Worm (Caenorhabditis elegans) whole organism, L3 larva: ENCODE data around the gene act-5.
A peak's percentile ranks its signal among the peaks of the same experiment; 100 is the strongest.

Source experiments
- ZK546.5 ChIP-seq: sonication (generic microtip); optimal IDR thresholded peaks from 2 replicates; lab custom pipeline; 2017; ENCODE audit warnings: missing biosample characterization, missing genetic modification characterization
- ama-1 ChIP-seq: fragments of 150-350 bp; optimal IDR thresholded peaks from 2 replicates; lab custom pipeline; 2018
- ceh-28 ChIP-seq: fragments of 150-350 bp; optimal IDR thresholded peaks from 2 replicates; lab custom pipeline; 2014; ENCODE audit warnings: missing biosample characterization, missing genetic modification reagents, missing genetic modification characterization
- ceh-82 ChIP-seq: fragments of 150-350 bp; optimal IDR thresholded peaks from 2 replicates; lab custom pipeline; 2014; ENCODE audit warnings: missing biosample characterization, missing genetic modification characterization
- ceh-9 ChIP-seq: sonication (generic microtip); optimal IDR thresholded peaks from 2 replicates; lab custom pipeline; 2018; ENCODE audit warnings: missing biosample characterization, missing genetic modification characterization
- daf-12 ChIP-seq: fragments of 150-350 bp; optimal IDR thresholded peaks from 2 replicates; lab custom pipeline; 2014; ENCODE audit warnings: missing biosample characterization, missing genetic modification reagents, missing genetic modification characterization
- egl-27 ChIP-seq: sonication (generic microtip); optimal IDR thresholded peaks from 4 replicates; lab custom pipeline; 2017; ENCODE audit warnings: missing biosample characterization, missing genetic modification reagents, missing genetic modification characterization
- egl-5 ChIP-seq: fragments of 150-350 bp; optimal IDR thresholded peaks from 2 replicates; lab custom pipeline; 2017; ENCODE audit warnings: missing biosample characterization, missing genetic modification reagents, missing genetic modification characterization, inconsistent platforms
- elt-1 ChIP-seq: fragments of 150-350 bp; optimal IDR thresholded peaks from 2 replicates; lab custom pipeline; 2014; ENCODE audit warnings: missing biosample characterization, missing genetic modification characterization
- elt-2 ChIP-seq: sonication (generic microtip); optimal IDR thresholded peaks from 2 replicates; lab custom pipeline; 2016; ENCODE audit warnings: missing genetic modification reagents, mild to moderate bottlenecking, missing genetic modification characterization, missing compliant biosample characterization
- elt-3 ChIP-seq, 3 experiments: fragments of 150-350 bp in 1 of 3; sonication (generic microtip) in 2 of 3; optimal IDR thresholded peaks; 2 replicates in 2 of 3; 4 replicates in 1 of 3; lab custom pipeline; 2014 to 2017; ENCODE audit warnings: missing biosample characterization in 3 of 3, missing genetic modification characterization in 3 of 3
- eor-1 ChIP-seq, 2 experiments: fragments of 150-350 bp; optimal IDR thresholded peaks; 2 replicates each; lab custom pipeline; 2014 to 2018; ENCODE audit warnings: missing biosample characterization in 2 of 2, missing genetic modification characterization in 2 of 2
- fkh-10 ChIP-seq: sonication (generic microtip); optimal IDR thresholded peaks from 2 replicates; lab custom pipeline; 2017; ENCODE audit warnings: missing biosample characterization, missing genetic modification reagents, missing genetic modification characterization
- fkh-2 ChIP-seq: fragments of 150-350 bp; optimal IDR thresholded peaks from 2 replicates; lab custom pipeline; 2014; ENCODE audit warnings: missing biosample characterization, missing genetic modification reagents, missing genetic modification characterization
- fos-1 ChIP-seq: fragments of 150-350 bp; optimal IDR thresholded peaks from 2 replicates; lab custom pipeline; 2014; ENCODE audit warnings: missing biosample characterization, missing genetic modification characterization
- hmg-11 ChIP-seq: sonication (generic microtip); optimal IDR thresholded peaks from 2 replicates; lab custom pipeline; 2016; ENCODE audit warnings: missing genetic modification characterization, missing compliant biosample characterization
- jun-1 ChIP-seq: fragments of 150-350 bp; optimal IDR thresholded peaks from 2 replicates; lab custom pipeline; 2014; ENCODE audit warnings: missing biosample characterization, missing genetic modification reagents, missing genetic modification characterization
- lin-15B ChIP-seq: fragments of 150-350 bp; optimal IDR thresholded peaks from 2 replicates; lab custom pipeline; 2014; ENCODE audit warnings: missing biosample characterization, missing genetic modification characterization
- lin-39 ChIP-seq: fragments of 150-350 bp; optimal IDR thresholded peaks from 2 replicates; lab custom pipeline; 2018; ENCODE audit warnings: missing biosample characterization, missing genetic modification reagents, missing genetic modification characterization
- lsy-12 ChIP-seq: sonication (generic microtip); optimal IDR thresholded peaks from 2 replicates; lab custom pipeline; 2016; ENCODE audit warnings: mild to moderate bottlenecking, missing genetic modification characterization, missing compliant biosample characterization
- nfya-1 ChIP-seq: sonication (generic microtip); optimal IDR thresholded peaks from 2 replicates; lab custom pipeline; 2017; ENCODE audit warnings: missing genetic modification characterization, mild to moderate bottlenecking, missing compliant biosample characterization, antibody characterized with exemption, moderate library complexity; ENCODE audit not compliant: insufficient read depth
- nhr-11 ChIP-seq: fragments of 150-350 bp; optimal IDR thresholded peaks from 2 replicates; lab custom pipeline; 2014; ENCODE audit warnings: missing biosample characterization, missing genetic modification characterization
- nhr-12 ChIP-seq: fragments of 150-350 bp; optimal IDR thresholded peaks from 2 replicates; lab custom pipeline; 2014; ENCODE audit warnings: missing biosample characterization, missing genetic modification characterization
- nhr-23 ChIP-seq: fragments of 150-350 bp; optimal IDR thresholded peaks from 2 replicates; lab custom pipeline; 2014; ENCODE audit warnings: missing biosample characterization, missing genetic modification reagents, missing genetic modification characterization
- nhr-237 ChIP-seq: fragments of 150-350 bp; optimal IDR thresholded peaks from 2 replicates; lab custom pipeline; 2014; ENCODE audit warnings: missing biosample characterization, missing genetic modification characterization
- nhr-25 ChIP-seq: sonication (generic microtip); optimal IDR thresholded peaks from 2 replicates; lab custom pipeline; 2017; ENCODE audit warnings: missing biosample characterization, missing genetic modification characterization
- nhr-28 ChIP-seq: fragments of 150-350 bp; optimal IDR thresholded peaks from 2 replicates; lab custom pipeline; 2014; ENCODE audit warnings: missing biosample characterization, missing genetic modification characterization
- nhr-67 ChIP-seq: fragments of 150-350 bp; optimal IDR thresholded peaks from 2 replicates; lab custom pipeline; 2014; ENCODE audit warnings: missing biosample characterization, missing genetic modification characterization
- nhr-76 ChIP-seq: fragments of 150-350 bp; sonication (generic microtip); optimal IDR thresholded peaks from 5 replicates; lab custom pipeline; 2014; ENCODE audit warnings: missing biosample characterization, missing genetic modification characterization
- nhr-77 ChIP-seq: fragments of 150-350 bp; optimal IDR thresholded peaks from 2 replicates; lab custom pipeline; 2014; ENCODE audit warnings: missing biosample characterization, missing genetic modification characterization
- pqm-1 ChIP-seq: fragments of 150-350 bp; optimal IDR thresholded peaks from 2 replicates; lab custom pipeline; 2017; ENCODE audit warnings: missing biosample characterization, missing genetic modification characterization, inconsistent platforms
- sea-2 ChIP-seq: fragments of 150-350 bp; sonication (generic microtip); optimal IDR thresholded peaks from 4 replicates; lab custom pipeline; 2014; ENCODE audit warnings: missing biosample characterization, missing genetic modification reagents, missing genetic modification characterization
- skn-1 ChIP-seq: fragments of 150-350 bp; optimal IDR thresholded peaks from 2 replicates; lab custom pipeline; 2014; ENCODE audit warnings: missing biosample characterization, missing genetic modification characterization
- tbx-2 ChIP-seq: sonication (generic microtip); optimal IDR thresholded peaks from 2 replicates; lab custom pipeline; 2016; ENCODE audit warnings: mild to moderate bottlenecking, missing genetic modification characterization, missing compliant biosample characterization
- unc-62 ChIP-seq: fragments of 150-350 bp; sonication (generic microtip); optimal IDR thresholded peaks from 4 replicates; lab custom pipeline; 2014; ENCODE audit warnings: missing biosample characterization, missing genetic modification reagents, missing genetic modification characterization
- zag-1 ChIP-seq: fragments of 150-350 bp; optimal IDR thresholded peaks from 2 replicates; lab custom pipeline; 2014; ENCODE audit warnings: missing biosample characterization, missing genetic modification characterization
- ztf-11 ChIP-seq: fragments of 150-350 bp; optimal IDR thresholded peaks from 2 replicates; lab custom pipeline; 2014; ENCODE audit warnings: missing biosample characterization, missing genetic modification characterization
- ztf-4 ChIP-seq: fragments of 150-350 bp; optimal IDR thresholded peaks from 2 replicates; lab custom pipeline; 2014; ENCODE audit warnings: missing biosample characterization, missing genetic modification characterization

Gene act-5

DNA sequence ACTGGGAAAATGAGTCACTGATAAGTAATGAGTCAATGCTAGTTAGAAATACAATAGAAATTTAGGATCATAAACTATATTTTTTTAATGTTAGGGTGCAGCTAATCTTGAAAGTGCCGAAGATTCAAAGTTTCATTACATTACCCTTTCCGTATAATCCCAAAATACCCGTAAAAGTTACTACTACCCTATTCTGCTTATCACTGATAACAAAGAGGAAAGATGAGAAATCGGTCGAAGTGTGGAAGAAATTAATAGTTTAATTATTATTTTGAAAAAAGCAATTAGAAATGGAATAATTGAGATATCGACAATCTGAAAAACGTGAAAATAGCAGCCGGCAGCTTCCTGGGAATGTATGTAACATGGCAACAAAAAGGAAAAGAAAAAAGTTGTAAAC is 999 bp upstream of the act-5 start:
- TF ChIP-seq ztf-11 (tag; lab: Kevin White, UChicago): no peak
- peak; percentile 56 for TF ChIP-seq pqm-1 (tag; lab: Kevin White, UChicago)
- no peak for TF ChIP-seq sea-2 (GFP tag; lab: Kevin White, UChicago)
- TF ChIP-seq elt-1 (tag; lab: Kevin White, UChicago): no peak
- TF ChIP-seq elt-2 (tag; lab: Kevin White, UChicago): peak; percentile 51
- no peak for TF ChIP-seq daf-12 (tag; lab: Kevin White, UChicago)
- TF ChIP-seq unc-62: no peak
- TF ChIP-seq ZK546.5 (tag; lab: Kevin White, UChicago): no peak

DNA sequence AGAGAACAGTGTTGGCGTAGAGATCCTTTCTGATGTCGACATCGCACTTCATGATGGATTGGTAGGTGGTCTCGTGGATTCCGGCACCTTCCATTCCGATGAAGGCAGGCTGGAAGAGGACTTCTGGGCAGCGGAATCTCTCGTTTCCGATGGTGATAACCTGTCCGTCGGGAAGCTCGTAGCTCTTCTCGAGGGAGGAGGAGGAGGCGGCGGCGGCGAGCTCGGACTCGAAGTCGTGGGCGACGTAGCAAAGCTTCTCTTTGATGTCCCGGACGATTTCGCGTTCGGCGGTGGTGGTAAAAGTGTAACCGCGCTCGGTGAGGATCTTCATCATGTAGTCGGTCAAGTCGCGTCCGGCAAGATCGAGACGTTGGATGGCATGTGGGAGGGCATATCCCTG is 1.0 kb downstream of the act-5 start:
- TF ChIP-seq lin-15B (tag; lab: Kevin White, UChicago) (no peak), nhr-76 (no peak), daf-12 (tag; lab: Kevin White, UChicago) (no peak), ceh-9 (tag; lab: Kevin White, UChicago) (no peak), fos-1 (no peak), fkh-10 (GFP tag; lab: Kevin White, UChicago) (no peak), nhr-77 (tag; lab: Kevin White, UChicago) (no peak), ama-1 (lab: Kevin White, UChicago) (no peak), egl-5 (tag; lab: Kevin White, UChicago) (no peak), nhr-23 (no peak), elt-3 (tag; optimal IDR thresholded peaks at IDR 0.05; lab: Kevin White, UChicago) (no peak), tbx-2 (tag; lab: Kevin White, UChicago) (no peak), elt-2 (tag; lab: Kevin White, UChicago) (no peak), jun-1 (no peak), hmg-11 (no peak), sea-2 (GFP tag; lab: Kevin White, UChicago) (no peak), pqm-1 (tag; lab: Kevin White, UChicago) (no peak), ceh-28 (tag; lab: Kevin White, UChicago) (no peak)

DNA sequence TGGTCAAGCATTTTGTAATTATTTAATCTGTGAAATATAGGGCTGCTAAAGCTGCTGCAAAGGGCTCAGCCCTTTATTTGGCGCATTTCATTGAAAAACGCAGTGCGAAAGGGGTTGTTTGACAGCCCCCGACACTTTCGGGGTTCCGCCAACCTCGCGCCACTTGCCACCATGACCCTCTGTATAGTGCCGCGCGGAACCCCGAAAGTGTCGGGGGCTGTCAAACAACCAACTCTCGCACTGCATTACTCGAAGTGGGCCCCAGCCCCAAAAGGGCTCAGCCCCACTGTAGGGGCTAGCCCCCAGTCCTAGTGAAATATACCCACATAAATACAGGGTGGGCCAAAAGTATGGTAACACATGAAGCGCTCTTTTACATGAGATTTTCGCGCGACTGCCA is 5.6 kb downstream of the act-5 start:
- no peak for TF ChIP-seq zag-1
- TF ChIP-seq fkh-10 (GFP tag; lab: Kevin White, UChicago): no peak
- TF ChIP-seq lsy-12 (tag; lab: Kevin White, UChicago): no peak
- TF ChIP-seq egl-5 (tag; lab: Kevin White, UChicago): no peak

DNA sequence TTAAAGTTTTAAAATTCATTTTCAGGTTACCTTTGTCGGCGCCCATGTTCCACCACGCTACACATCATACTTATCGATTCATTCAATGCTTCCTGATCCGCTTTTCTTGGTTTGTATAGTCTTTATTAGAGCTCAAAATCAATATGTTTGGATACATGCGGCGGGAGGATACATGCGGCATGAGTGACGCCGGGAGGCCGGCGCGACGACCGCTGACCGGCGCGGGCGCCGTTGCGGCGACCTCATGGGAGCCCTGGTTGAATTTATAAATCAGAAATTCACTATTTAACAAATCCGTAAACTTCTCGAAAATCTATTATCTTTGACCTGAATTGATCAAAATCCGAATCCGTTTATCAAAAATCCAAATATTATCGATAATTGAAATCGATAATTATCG is 24.1 kb downstream of the act-5 start:
- TF ChIP-seq nhr-28 (tag; lab: Kevin White, UChicago): no peak
- TF ChIP-seq ztf-11 (tag; lab: Kevin White, UChicago): no peak
- TF ChIP-seq nhr-237 (tag; lab: Kevin White, UChicago): no peak
- no peak for TF ChIP-seq fos-1
- TF ChIP-seq daf-12 (tag; lab: Kevin White, UChicago): no peak
- TF ChIP-seq fkh-2 (tag; lab: Kevin White, UChicago): no peak
- TF ChIP-seq elt-1 (tag; lab: Kevin White, UChicago): no peak
- no peak for TF ChIP-seq lin-39 (tag; lab: Kevin White, UChicago)
- TF ChIP-seq tbx-2 (tag; lab: Kevin White, UChicago): no peak
- TF ChIP-seq elt-2 (tag; lab: Kevin White, UChicago): no peak
- TF ChIP-seq nhr-67: no peak
- TF ChIP-seq ztf-4 (tag; lab: Kevin White, UChicago): no peak
- TF ChIP-seq nhr-23: no peak
- TF ChIP-seq nhr-77 (tag; lab: Kevin White, UChicago): no peak
- no peak for TF ChIP-seq ceh-28 (tag; lab: Kevin White, UChicago)
- TF ChIP-seq nfya-1 (tag; lab: Kevin White, UChicago): no peak
- no peak for TF ChIP-seq eor-1 (tag; optimal IDR thresholded peaks at IDR 0.05; lab: Kevin White, UChicago)
- TF ChIP-seq egl-27 (tag; lab: Kevin White, UChicago): no peak
- TF ChIP-seq nhr-25 (tag; lab: Kevin White, UChicago): no peak

DNA sequence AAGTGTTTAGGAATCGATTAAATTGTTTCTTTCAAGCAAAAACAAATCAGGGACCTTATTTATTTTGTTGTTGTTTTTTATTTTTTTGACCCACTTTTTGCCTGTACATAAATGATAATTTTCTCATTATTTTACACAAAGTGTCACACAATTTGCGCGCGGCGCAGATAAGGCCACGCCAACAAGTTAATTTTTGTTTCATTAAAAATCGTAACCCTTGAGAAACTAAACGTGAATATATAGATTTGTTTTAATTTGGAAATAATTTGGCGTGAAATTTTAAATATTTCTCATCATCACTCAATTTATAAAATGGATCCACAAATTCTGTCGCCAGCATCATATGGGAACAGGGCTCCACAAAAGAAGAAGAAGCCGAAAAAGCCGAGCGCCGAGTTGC is 25.3 kb downstream of the act-5 start, which contains the start of gene T05D4.5:
Gene T05D4.5 (plus strand): TSS at position 301 of the 400 bp plus-strand sequence.
- TF ChIP-seq ceh-9 (tag; lab: Kevin White, UChicago) (no peak), nhr-67 (no peak), nhr-23 (no peak), skn-1 (tag; lab: Kevin White, UChicago) (no peak), elt-3 (tag; optimal IDR thresholded peaks at IDR 0.05; lab: Kevin White, UChicago) (no peak), nhr-12 (tag; lab: Kevin White, UChicago) (no peak), ZK546.5 (tag; lab: Kevin White, UChicago) (no peak), nfya-1 (tag; lab: Kevin White, UChicago) (no peak), nhr-11 (tag; lab: Kevin White, UChicago) (no peak), ceh-82 (tag; lab: Kevin White, UChicago) (no peak), nhr-76 (no peak), tbx-2 (tag; lab: Kevin White, UChicago) (no peak), ztf-4 (tag; lab: Kevin White, UChicago) (no peak), zag-1 (no peak), nhr-237 (tag; lab: Kevin White, UChicago) (no peak), egl-27 (tag; lab: Kevin White, UChicago) (no peak), elt-2 (tag; lab: Kevin White, UChicago) (no peak)
